Worm (Caenorhabditis elegans) whole organism, L1 larva: Measurements from ENCODE around the gene T22D1.1.
A peak's percentile ranks its signal among the peaks of the same experiment; 100 is the strongest.

Experiments used
- ceh-63 ChIP-seq: fragments of 200-800 bp; sonication (Bioruptor generic); optimal IDR thresholded peaks from 2 replicates; lab custom pipeline; 2018; ENCODE audit warnings: mild to moderate bottlenecking, missing genetic modification characterization, missing compliant biosample characterization
- ceh-8 ChIP-seq: fragments of 200-800 bp; sonication (Bioruptor generic); optimal IDR thresholded peaks from 2 replicates; lab custom pipeline; 2018; ENCODE audit warnings: mild to moderate bottlenecking, missing genetic modification characterization, moderate library complexity, missing compliant biosample characterization
- ceh-82 ChIP-seq, 3 experiments: fragments of 150-350 bp in 1 of 3; sonication (generic microtip) in 2 of 3; optimal IDR thresholded peaks; 2 replicates each; lab custom pipeline; 2014 to 2017; ENCODE audit warnings: missing biosample characterization in 3 of 3, missing genetic modification characterization in 3 of 3
- ceh-90 ChIP-seq: sonication (generic microtip); optimal IDR thresholded peaks from 2 replicates; lab custom pipeline; 2016; ENCODE audit warnings: missing genetic modification characterization, missing compliant biosample characterization
- dpl-1 ChIP-seq, 3 experiments: fragments of 150-350 bp in 2 of 3; sonication (generic microtip) in 1 of 3; optimal IDR thresholded peaks; 2 replicates each; lab custom pipeline; 2014 to 2017; ENCODE audit warnings: missing biosample characterization in 3 of 3, missing genetic modification characterization in 3 of 3, missing genetic modification reagents in 3 of 3
- dsc-1 ChIP-seq: sonication (generic microtip); optimal IDR thresholded peaks from 2 replicates; lab custom pipeline; 2016; ENCODE audit warnings: mild to moderate bottlenecking, missing genetic modification characterization, missing compliant biosample characterization
- efl-1 ChIP-seq, 4 experiments: fragments of 150-350 bp; optimal IDR thresholded peaks in 3 of 4; peaks in 1 of 4; 1 replicate in 1 of 4; 2 replicates in 3 of 4; lab custom pipeline; 2014; ENCODE audit warnings: missing biosample characterization in 2 of 4, missing genetic modification characterization in 2 of 4, missing genetic modification reagents in 2 of 4
- egl-13 ChIP-seq: sonication (generic microtip); optimal IDR thresholded peaks from 2 replicates; lab custom pipeline; 2016; ENCODE audit warnings: missing genotype, missing genetic modification reagents, missing genetic modification characterization, missing compliant biosample characterization
- egl-27 ChIP-seq, 2 experiments: fragments of 150-350 bp in 1 of 2; sonication (generic microtip); optimal IDR thresholded peaks; 3 replicates each; lab custom pipeline; 2017 to 2018; ENCODE audit warnings: missing biosample characterization in 2 of 2, missing genetic modification characterization in 2 of 2, missing genetic modification reagents in 2 of 2
- fkh-4 ChIP-seq: sonication (generic microtip); optimal IDR thresholded peaks from 2 replicates; lab custom pipeline; 2016; ENCODE audit warnings: missing compliant biosample characterization, missing genetic modification characterization, borderline replicate concordance
- fkh-8 ChIP-seq: sonication (generic microtip); optimal IDR thresholded peaks from 2 replicates; lab custom pipeline; 2016; ENCODE audit warnings: mild to moderate bottlenecking, missing genetic modification characterization, missing compliant biosample characterization
- grh-1 ChIP-seq: fragments of 200-800 bp; sonication (Bioruptor generic); IDR thresholded peaks from 2 replicates; pipeline ENCODE4 v1.3.6; 2022; ENCODE audit warnings: missing genetic modification reagents, missing genetic modification characterization, missing compliant biosample characterization
- hpl-2 ChIP-seq: fragments of 150-350 bp; optimal IDR thresholded peaks from 2 replicates; lab custom pipeline; 2014; ENCODE audit warnings: missing biosample characterization, missing genetic modification reagents, missing genetic modification characterization
- irx-1 ChIP-seq: sonication (generic microtip); optimal IDR thresholded peaks from 2 replicates; lab custom pipeline; 2016; ENCODE audit warnings: missing genetic modification characterization, missing compliant biosample characterization
- isw-1 ChIP-seq: fragments of 200-800 bp; sonication (Bioruptor generic); IDR thresholded peaks from 2 replicates; pipeline ENCODE4 v1.3.6; 2022; ENCODE audit warnings: missing genetic modification characterization, missing compliant biosample characterization
- lin-15B ChIP-seq: fragments of 150-350 bp; sonication (generic microtip); optimal IDR thresholded peaks from 3 replicates; lab custom pipeline; 2014; ENCODE audit warnings: missing biosample characterization, missing genetic modification characterization
- lin-35 ChIP-seq, 2 experiments: fragments of 150-350 bp; optimal IDR thresholded peaks; 2 replicates each; lab custom pipeline; 2014; ENCODE audit warnings: missing biosample characterization in 2 of 2, missing genetic modification characterization in 2 of 2, missing genetic modification reagents in 2 of 2
- lsy-2 ChIP-seq, 2 experiments: fragments of 150-350 bp; optimal IDR thresholded peaks; 2 replicates each; lab custom pipeline; 2014; ENCODE audit warnings: missing biosample characterization in 2 of 2, missing genetic modification characterization in 2 of 2
- mep-1 ChIP-seq: fragments of 150-350 bp; optimal IDR thresholded peaks from 2 replicates; lab custom pipeline; 2014; ENCODE audit warnings: missing biosample characterization, missing genetic modification characterization
- nhr-20 ChIP-seq: sonication (generic microtip); optimal IDR thresholded peaks from 2 replicates; lab custom pipeline; 2016; ENCODE audit warnings: mild to moderate bottlenecking, missing genetic modification characterization, missing compliant biosample characterization
- nhr-237 ChIP-seq: fragments of 150-350 bp; optimal IDR thresholded peaks from 2 replicates; lab custom pipeline; 2014; ENCODE audit warnings: missing biosample characterization, missing genetic modification characterization
- nhr-71 ChIP-seq: sonication (generic microtip); optimal IDR thresholded peaks from 2 replicates; lab custom pipeline; 2016; ENCODE audit warnings: mild to moderate bottlenecking, missing genetic modification characterization, moderate library complexity, missing compliant biosample characterization
- nhr-76 ChIP-seq: sonication (generic microtip); optimal IDR thresholded peaks from 2 replicates; lab custom pipeline; 2017; ENCODE audit warnings: missing biosample characterization, missing genetic modification characterization
- nhr-84 ChIP-seq: sonication (generic microtip); optimal IDR thresholded peaks from 2 replicates; lab custom pipeline; 2017; ENCODE audit warnings: missing biosample characterization, missing genetic modification characterization
- pqm-1 ChIP-seq: sonication (generic microtip); optimal IDR thresholded peaks from 3 replicates; lab custom pipeline; 2017; ENCODE audit warnings: missing biosample characterization, missing genetic modification characterization
- rnt-1 ChIP-seq: sonication (generic microtip); optimal IDR thresholded peaks from 2 replicates; lab custom pipeline; 2016; ENCODE audit warnings: mild to moderate bottlenecking, missing genetic modification characterization, moderate library complexity, missing compliant biosample characterization
- skn-1 ChIP-seq: fragments of 150-350 bp; optimal IDR thresholded peaks from 2 replicates; lab custom pipeline; 2014; ENCODE audit warnings: missing biosample characterization, missing genetic modification characterization
- snu-23 ChIP-seq: sonication (generic microtip); optimal IDR thresholded peaks from 2 replicates; lab custom pipeline; 2016; ENCODE audit warnings: missing genetic modification characterization, missing compliant biosample characterization
- unc-62 ChIP-seq: fragments of 150-350 bp; optimal IDR thresholded peaks from 2 replicates; lab custom pipeline; 2014; ENCODE audit warnings: missing biosample characterization, missing genetic modification reagents, missing genetic modification characterization
- unc-86 ChIP-seq: sonication (generic microtip); optimal IDR thresholded peaks from 2 replicates; lab custom pipeline; 2016; ENCODE audit warnings: missing genetic modification characterization, missing compliant biosample characterization
- xbp-1 ChIP-seq: sonication (generic microtip); optimal IDR thresholded peaks from 2 replicates; lab custom pipeline; 2016; ENCODE audit warnings: missing genetic modification characterization, missing compliant biosample characterization

The T22D1.1 gene

DNA sequence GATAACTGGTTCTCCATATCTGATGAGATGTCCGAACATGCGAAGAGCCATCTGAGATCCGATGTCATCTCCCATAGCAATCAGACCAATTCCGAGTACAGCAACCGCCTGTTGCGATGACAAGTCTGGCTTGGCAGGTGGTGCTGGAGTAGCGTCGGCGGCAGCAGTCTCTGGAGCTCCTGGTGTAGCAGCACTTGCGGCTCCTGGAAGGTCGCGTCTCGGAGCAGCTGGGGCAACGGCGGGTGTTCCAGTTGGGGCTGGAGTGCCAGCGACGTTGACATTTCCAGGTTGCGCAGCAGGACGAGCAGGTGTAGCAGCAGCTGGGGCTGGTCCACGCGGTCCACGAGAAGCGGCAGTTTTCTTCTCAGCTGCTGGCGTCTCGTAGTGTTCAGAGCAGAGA lies 15.7 kb upstream of the T22D1.1 start:
- TF ChIP-seq ceh-8 (peak; percentile 55), irx-1 (tag; lab: Kevin White, UChicago) (no peak)
- TF ChIP-seq, all 84 proteins: peak for 1

ce11 chrIV:6909863-6910733 lies 13.1 kb upstream of the T22D1.1 start, which contains the start of the genes rpn-1 and ribo-1:
Gene rpn-1, minus strand, starts transcription at chrIV:6909913.
Gene ribo-1, plus strand, starts transcription at chrIV:6910683.
- TF ChIP-seq nhr-237 (tag; lab: Kevin White, UChicago) (no peak), rnt-1 (tag; lab: Kevin White, UChicago) (peak; percentile 33), fkh-4 (tag; lab: Kevin White, UChicago) (no peak), unc-86 (tag; lab: Kevin White, UChicago) (no peak), lin-15B (tag; lab: Kevin White, UChicago) (peak; percentile 9), egl-13 (tag; lab: Kevin White, UChicago) (no peak), efl-1 (optimal IDR thresholded peaks at IDR 0.05; lab: Kevin White, UChicago) (peak; percentile 48 to 53), efl-1 (GFP tag; optimal IDR thresholded peaks at IDR 0.05 in 1 of 2; lab: Kevin White, UChicago) (peak; percentile 60 to 90), ceh-90 (tag; lab: Kevin White, UChicago) (no peak), xbp-1 (tag; lab: Kevin White, UChicago) (peak; percentile 45), isw-1 (GFP tag; lab: Robert Waterston, UW) (peak; percentile 10; the same call in 1 of the 2 replicates), mep-1 (tag; lab: Kevin White, UChicago) (no peak), nhr-84 (tag; lab: Kevin White, UChicago) (no peak), unc-62 (GFP tag; lab: Kevin White, UChicago) (no peak), lsy-2 (tag; optimal IDR thresholded peaks at IDR 0.05; lab: Kevin White, UChicago) (peak; percentile 34 to 65), lin-35 (GFP tag; optimal IDR thresholded peaks at IDR 0.05; lab: Kevin White, UChicago) (peak; percentile 55 to 68), snu-23 (GFP tag; lab: Kevin White, UChicago) (peak; percentile 40), nhr-20 (tag; lab: Kevin White, UChicago) (no peak), dpl-1 (GFP tag; optimal IDR thresholded peaks at IDR 0.05; lab: Kevin White, UChicago) (peak; percentile 15 to 61 (median 53)), nhr-71 (tag; lab: Kevin White, UChicago) (peak; percentile 16), skn-1 (tag; lab: Kevin White, UChicago) (peak; percentile 100), ceh-82 (tag; optimal IDR thresholded peaks at IDR 0.05; lab: Kevin White, UChicago) (no peak)

DNA sequence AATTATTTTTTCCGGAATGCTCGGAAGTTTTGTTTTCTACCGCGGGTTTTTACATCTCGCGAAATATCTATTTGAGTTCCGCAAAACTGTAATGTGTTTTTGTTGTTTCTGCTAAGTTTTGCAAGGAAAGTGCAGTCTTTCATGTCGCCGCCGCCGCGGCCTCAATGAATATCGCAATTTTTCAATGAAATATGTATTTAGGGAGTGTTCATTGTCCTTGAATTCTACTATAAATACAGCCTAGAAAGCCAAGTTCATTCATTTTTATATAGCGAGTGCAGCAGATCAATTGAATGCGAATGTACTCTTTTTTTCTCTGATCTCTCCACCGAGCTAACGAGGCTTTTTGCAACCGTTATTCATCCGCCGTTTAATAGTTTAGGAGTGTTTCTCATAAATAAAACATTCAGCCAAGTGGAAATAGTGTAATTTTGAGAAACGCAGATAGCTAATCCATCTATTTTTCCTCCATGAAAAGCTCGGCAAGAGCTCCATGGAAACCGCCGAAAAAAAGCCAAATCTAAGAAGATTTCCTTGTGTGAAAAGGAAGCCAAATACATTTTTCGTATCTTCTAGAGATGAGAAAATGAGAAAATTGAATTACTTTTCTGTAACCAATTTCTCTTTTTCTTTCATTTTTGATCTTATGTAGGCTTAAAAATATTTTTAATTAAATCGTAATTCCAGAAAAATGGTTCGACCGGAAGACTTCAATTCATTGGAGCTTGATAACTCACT lies 10.2 kb upstream of the T22D1.1 start, which contains the start of gene T22D1.3:
Gene T22D1.3 (plus strand): TSS at position 688 of the 738 bp plus-strand sequence.
- TF ChIP-seq ceh-63 (GFP tag; lab: Kevin White, UChicago) (no peak), unc-62 (GFP tag; lab: Kevin White, UChicago) (no peak), efl-1 (optimal IDR thresholded peaks at IDR 0.05; lab: Kevin White, UChicago) (no peak), efl-1 (GFP tag; optimal IDR thresholded peaks at IDR 0.05 in 1 of 2; lab: Kevin White, UChicago) (peak in 1 of 2 experiments; percentile 88), mep-1 (tag; lab: Kevin White, UChicago) (no peak), fkh-8 (tag; lab: Kevin White, UChicago) (peak; percentile 46), isw-1 (GFP tag; lab: Robert Waterston, UW) (no peak), dsc-1 (tag; lab: Kevin White, UChicago) (peak; percentile 46), egl-27 (tag; optimal IDR thresholded peaks at IDR 0.05; lab: Kevin White, UChicago) (no peak), nhr-76 (tag; lab: Kevin White, UChicago) (no peak), grh-1 (GFP tag; lab: Robert Waterston, UW) (no peak), unc-86 (tag; lab: Kevin White, UChicago) (peak; percentile 30), ceh-82 (tag; optimal IDR thresholded peaks at IDR 0.05; lab: Kevin White, UChicago) (no peak), hpl-2 (GFP tag; lab: Kevin White, UChicago) (no peak), pqm-1 (no peak)
